Fruit fly (Drosophila melanogaster): ENCODE data around the gene Phf7.

The Phf7 gene

dm6 chrX:20169898-20170297 is 4.3 kb upstream of the Phf7 start, which contains the start of the genes CG9581 and CG9578:
TSS of gene CG9581 (minus strand) at chrX:20169981.
TSS of gene CG9578 (plus strand) at chrX:20170222.
- TF ChIP-seq Clk (GFP tag; optimal IDR thresholded peaks at IDR 0.05) (no peak), cnc (optimal IDR thresholded peaks at IDR 0.05) (no peak), CG1620 (GFP tag; optimal IDR thresholded peaks at IDR 0.05) (peak; percentile 60), Crg-1 (GFP tag; optimal IDR thresholded peaks at IDR 0.05) (peak; percentile 74), tj (GFP tag; optimal IDR thresholded peaks at IDR 0.05) (no peak), CG7045 (GFP tag; optimal IDR thresholded peaks at IDR 0.05) (no peak), CG12768 (GFP tag; optimal IDR thresholded peaks at IDR 0.05) (peak; percentile 25), cic (GFP tag; optimal IDR thresholded peaks at IDR 0.05) (no peak), CG7101 (tag; optimal IDR thresholded peaks at IDR 0.05) (peak; percentile 25), Mnt (GFP tag; optimal IDR thresholded peaks at IDR 0.05) (peak; percentile 63), ovo (GFP tag; optimal IDR thresholded peaks at IDR 0.05) (peak; percentile 22), pad (GFP tag; optimal IDR thresholded peaks at IDR 0.05) (no peak), kay (GFP tag; ENCODE audit: borderline replicate concordance) (no peak), CG5204 (GFP tag; optimal IDR thresholded peaks at IDR 0.05) (peak; percentile 24), Hr96 (GFP tag; optimal IDR thresholded peaks at IDR 0.05) (peak; percentile 57), toe (GFP tag; optimal IDR thresholded peaks at IDR 0.05) (peak; percentile 76), bab1 (GFP tag; optimal IDR thresholded peaks at IDR 0.05) (peak; percentile 63), CG14711 (tag; optimal IDR thresholded peaks at IDR 0.05) (peak; percentile 36), CG33017 (tag; optimal IDR thresholded peaks at IDR 0.05) (no peak), CG11617 (GFP tag; optimal IDR thresholded peaks at IDR 0.05) (peak; percentile 35)

dm6 chrX:20166484-20167038 is 931 bp upstream of the Phf7 start, which contains the start of gene CG9577:
TSS of gene CG9577 (plus strand) at chrX:20166673.
- TF ChIP-seq ovo (GFP tag; optimal IDR thresholded peaks at IDR 0.05) (no peak), CG1620 (GFP tag; optimal IDR thresholded peaks at IDR 0.05) (no peak), tj (GFP tag; optimal IDR thresholded peaks at IDR 0.05) (no peak), CG7101 (tag; optimal IDR thresholded peaks at IDR 0.05) (no peak), CG12768 (GFP tag; optimal IDR thresholded peaks at IDR 0.05) (peak; percentile 47), CG33017 (tag; optimal IDR thresholded peaks at IDR 0.05) (no peak), CG14711 (tag; optimal IDR thresholded peaks at IDR 0.05) (no peak), pad (GFP tag; optimal IDR thresholded peaks at IDR 0.05) (no peak), Hr96 (GFP tag; optimal IDR thresholded peaks at IDR 0.05) (peak; percentile 9), bab1 (GFP tag; optimal IDR thresholded peaks at IDR 0.05) (peak; percentile 9), toe (GFP tag; optimal IDR thresholded peaks at IDR 0.05) (no peak), kay (GFP tag; ENCODE audit: borderline replicate concordance) (no peak), cic (GFP tag; optimal IDR thresholded peaks at IDR 0.05) (no peak), CG11617 (GFP tag; optimal IDR thresholded peaks at IDR 0.05) (no peak), cnc (optimal IDR thresholded peaks at IDR 0.05) (no peak), CG7045 (GFP tag; optimal IDR thresholded peaks at IDR 0.05) (no peak), Clk (GFP tag; optimal IDR thresholded peaks at IDR 0.05) (no peak), CG5204 (GFP tag; optimal IDR thresholded peaks at IDR 0.05) (no peak), Crg-1 (GFP tag; optimal IDR thresholded peaks at IDR 0.05) (no peak), Mnt (GFP tag; optimal IDR thresholded peaks at IDR 0.05) (no peak)

dm6 chrX:20162586-20162985 is 3.0 kb downstream of the Phf7 start:
- no peak for TF ChIP-seq CG33017 (tag; optimal IDR thresholded peaks at IDR 0.05)
- no peak for TF ChIP-seq cnc (optimal IDR thresholded peaks at IDR 0.05)
- TF ChIP-seq CG14711 (tag; optimal IDR thresholded peaks at IDR 0.05): no peak
- no peak for TF ChIP-seq CG7045 (GFP tag; optimal IDR thresholded peaks at IDR 0.05)
- TF ChIP-seq Clk (GFP tag; optimal IDR thresholded peaks at IDR 0.05): no peak
- TF ChIP-seq toe (GFP tag; optimal IDR thresholded peaks at IDR 0.05): no peak

dm6 chrX:20159679-20160140 is 5.9 kb downstream of the Phf7 start, which contains the start of gene Rab35:
TSS of gene Rab35 (minus strand) at chrX:20159872.
- TF ChIP-seq pad (GFP tag; optimal IDR thresholded peaks at IDR 0.05) (peak; percentile 35), cic (GFP tag; optimal IDR thresholded peaks at IDR 0.05) (no peak), Crg-1 (GFP tag; optimal IDR thresholded peaks at IDR 0.05) (peak; percentile 30), tj (GFP tag; optimal IDR thresholded peaks at IDR 0.05) (no peak), toe (GFP tag; optimal IDR thresholded peaks at IDR 0.05) (peak; percentile 50), CG5204 (GFP tag; optimal IDR thresholded peaks at IDR 0.05) (peak; percentile 17), CG14711 (tag; optimal IDR thresholded peaks at IDR 0.05) (peak; percentile 9), CG7101 (tag; optimal IDR thresholded peaks at IDR 0.05) (peak; percentile 5), CG11617 (GFP tag; optimal IDR thresholded peaks at IDR 0.05) (no peak), CG1620 (GFP tag; optimal IDR thresholded peaks at IDR 0.05) (peak; percentile 74), CG12768 (GFP tag; optimal IDR thresholded peaks at IDR 0.05) (no peak), Mnt (GFP tag; optimal IDR thresholded peaks at IDR 0.05) (peak; percentile 14), Clk (GFP tag; optimal IDR thresholded peaks at IDR 0.05) (no peak), ovo (GFP tag; optimal IDR thresholded peaks at IDR 0.05) (no peak), CG7045 (GFP tag; optimal IDR thresholded peaks at IDR 0.05) (no peak), cnc (optimal IDR thresholded peaks at IDR 0.05) (no peak), CG33017 (tag; optimal IDR thresholded peaks at IDR 0.05) (no peak), bab1 (GFP tag; optimal IDR thresholded peaks at IDR 0.05) (peak; percentile 2), kay (GFP tag; ENCODE audit: borderline replicate concordance) (no peak), Hr96 (GFP tag; optimal IDR thresholded peaks at IDR 0.05) (no peak)

dm6 chrX:20158943-20159385 is 6.7 kb downstream of the Phf7 start:
- TF ChIP-seq bab1 (GFP tag; optimal IDR thresholded peaks at IDR 0.05) (peak; percentile 16), ovo (GFP tag; optimal IDR thresholded peaks at IDR 0.05) (peak; percentile 70), tj (GFP tag; optimal IDR thresholded peaks at IDR 0.05) (peak; percentile 34), CG11617 (GFP tag; optimal IDR thresholded peaks at IDR 0.05) (peak; percentile 4), pad (GFP tag; optimal IDR thresholded peaks at IDR 0.05) (peak; percentile 24), Clk (GFP tag; optimal IDR thresholded peaks at IDR 0.05) (no peak)

- TF ChIP-seq CG12768 (GFP tag; optimal IDR thresholded peaks at IDR 0.05): no peak
- TF ChIP-seq cic (GFP tag; optimal IDR thresholded peaks at IDR 0.05): no peak
- no peak for TF ChIP-seq Crg-1 (GFP tag; optimal IDR thresholded peaks at IDR 0.05)
- no peak for TF ChIP-seq cnc (optimal IDR thresholded peaks at IDR 0.05)
Observed at dm6 chrX:20158491-20158890, 7.1 kb downstream of the Phf7 start.
